Worm (Caenorhabditis elegans): ENCODE measurements around the gene sri-20.

- TF ChIP-seq sea-1 (GFP tag; conservative IDR thresholded peaks at IDR 0.05) (no peak), ceh-36 (tag; optimal IDR thresholded peaks at IDR 0.05) (no peak), scrt-1 (GFP tag; IDR thresholded peaks at IDR 0.05) (no peak), ama-1 (optimal IDR thresholded peaks at IDR 0.05) (no peak), aly-1 (tag; optimal IDR thresholded peaks at IDR 0.05) (no peak), tra-4 (tag; optimal IDR thresholded peaks at IDR 0.05) (no peak), flt-1 (GFP tag; IDR thresholded peaks at IDR 0.05) (no peak), ets-7 (tag; optimal IDR thresholded peaks at IDR 0.05) (no peak), F13C5.2 (tag; optimal IDR thresholded peaks at IDR 0.05) (no peak), B0310.2 (tag; optimal IDR thresholded peaks at IDR 0.05) (no peak), hmg-4 (GFP tag; optimal IDR thresholded peaks at IDR 0.05) (no peak), hnd-1 (tag; optimal IDR thresholded peaks at IDR 0.05) (no peak), hmbx-1 (tag; optimal IDR thresholded peaks at IDR 0.05) (no peak)
These were observed 48.6 kb downstream of the sri-20 start, which contains the start of gene F15H10.10 for ce11 chrV:10416925-10417324.
